Fruit fly (Drosophila melanogaster): ENCODE results near the gene PolD3.

The PolD3 gene

DNA sequence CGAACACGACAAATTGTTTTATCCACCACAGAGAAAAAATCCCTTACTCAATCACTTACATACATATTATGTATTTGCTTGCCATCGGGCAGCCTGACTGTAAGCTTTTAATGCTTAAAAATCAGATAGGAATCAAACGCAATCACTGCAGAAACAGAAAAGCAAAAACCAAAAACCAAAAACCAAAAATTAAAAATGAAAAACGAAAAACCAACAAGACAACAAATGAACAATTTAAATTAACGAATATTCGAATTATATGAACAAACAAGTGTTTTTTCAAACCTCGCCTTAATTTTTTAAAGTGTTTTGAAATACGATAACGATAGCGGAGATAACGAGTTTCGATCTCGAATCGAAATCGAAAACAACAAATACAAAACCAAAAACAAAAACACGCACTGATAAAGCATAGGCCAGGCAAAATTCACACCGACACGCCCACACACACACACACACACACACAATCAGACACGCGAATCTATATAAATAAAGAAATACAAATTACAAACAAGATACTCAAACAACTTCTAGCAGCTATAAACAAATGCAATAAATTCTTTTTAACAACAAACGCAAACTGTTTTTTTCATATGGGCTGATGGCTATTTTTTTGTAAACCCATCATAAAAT, 1.8 kb downstream of the PolD3 start:
- peak; percentile 26 for TF ChIP-seq HLH106 (tag; optimal IDR thresholded peaks at IDR 0.05)
- peak; percentile 42 for TF ChIP-seq ey (GFP tag; optimal IDR thresholded peaks at IDR 0.05)
- no peak for TF ChIP-seq Sp1 (GFP tag; optimal IDR thresholded peaks at IDR 0.05)
- no peak for TF ChIP-seq Rel (GFP tag; optimal IDR thresholded peaks at IDR 0.05)
- peak; percentile 92 for TF ChIP-seq Rel (tag; optimal IDR thresholded peaks at IDR 0.05)
- TF ChIP-seq OdsH (GFP tag; optimal IDR thresholded peaks at IDR 0.05) = peak; percentile 54
- peak; percentile 41 for TF ChIP-seq CG32264 (GFP tag; optimal IDR thresholded peaks at IDR 0.05)
- peak; percentile 39 for TF ChIP-seq psq (GFP tag; optimal IDR thresholded peaks at IDR 0.05)
- TF ChIP-seq Abd-B (GFP tag; optimal IDR thresholded peaks at IDR 0.05) = no peak
- peak in 1 of 2 experiments; percentile 54 for TF ChIP-seq foxo (GFP tag; optimal IDR thresholded peaks at IDR 0.05)
- TF ChIP-seq rgr (GFP tag; optimal IDR thresholded peaks at IDR 0.05) = peak; percentile 42
- TF ChIP-seq sage (GFP tag; optimal IDR thresholded peaks at IDR 0.05) = peak; percentile 30
- TF ChIP-seq usp (GFP tag; optimal IDR thresholded peaks at IDR 0.05) = no peak

DNA sequence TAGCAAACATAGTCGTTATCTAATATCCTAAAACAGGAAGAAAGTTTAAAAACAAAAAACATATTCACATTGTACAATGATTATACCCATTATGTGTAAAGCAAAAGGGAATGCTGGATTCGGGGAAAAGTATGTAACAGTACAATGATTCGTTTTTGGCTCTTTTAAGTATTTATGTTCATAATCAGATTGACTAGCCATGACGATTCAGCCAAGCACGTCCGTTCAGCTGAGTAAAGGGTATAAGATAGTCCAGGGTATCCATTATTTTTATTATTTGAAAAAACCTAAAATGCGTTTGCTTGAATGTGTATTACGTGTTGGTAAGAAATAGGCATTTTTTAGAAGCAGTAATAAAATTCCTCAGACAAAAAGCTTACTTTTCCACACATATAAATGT, 6.4 kb downstream of the PolD3 start:
- no peak for TF ChIP-seq Sp1 (GFP tag; optimal IDR thresholded peaks at IDR 0.05)
- no peak for TF ChIP-seq usp (GFP tag; optimal IDR thresholded peaks at IDR 0.05)
- TF ChIP-seq dsf (GFP tag; optimal IDR thresholded peaks at IDR 0.05; ENCODE audit: borderline replicate concordance) = no peak
- TF ChIP-seq CrebA (GFP tag; optimal IDR thresholded peaks at IDR 0.05; ENCODE audit: borderline replicate concordance) = no peak
- TF ChIP-seq Vsx2 (GFP tag; optimal IDR thresholded peaks at IDR 0.05; ENCODE audit: partially characterized antibody) = no peak
- TF ChIP-seq jim (GFP tag; optimal IDR thresholded peaks at IDR 0.05) = no peak
- TF ChIP-seq pan (optimal IDR thresholded peaks at IDR 0.05) = no peak

- TF ChIP-seq jim (GFP tag; optimal IDR thresholded peaks at IDR 0.05) = no peak
- no peak for TF ChIP-seq tai (GFP tag; optimal IDR thresholded peaks at IDR 0.05)
- no peak for TF ChIP-seq HLH106 (tag; optimal IDR thresholded peaks at IDR 0.05)
- no peak for TF ChIP-seq Hnf4 (GFP tag; optimal IDR thresholded peaks at IDR 0.05)
- no peak for TF ChIP-seq Rel (GFP tag; optimal IDR thresholded peaks at IDR 0.05)
- TF ChIP-seq Rel (tag; optimal IDR thresholded peaks at IDR 0.05) = no peak
- no peak for TF ChIP-seq rgr (GFP tag; optimal IDR thresholded peaks at IDR 0.05)
- no peak for TF ChIP-seq OdsH (GFP tag; optimal IDR thresholded peaks at IDR 0.05)
- TF ChIP-seq CrebA (GFP tag; optimal IDR thresholded peaks at IDR 0.05; ENCODE audit: borderline replicate concordance) = no peak
- no peak for TF ChIP-seq psq (GFP tag; optimal IDR thresholded peaks at IDR 0.05)
- no peak for TF ChIP-seq fru (GFP tag; optimal IDR thresholded peaks at IDR 0.05)
- no peak for TF ChIP-seq Hr83 (GFP tag; optimal IDR thresholded peaks at IDR 0.05; ENCODE audit: poor library complexity, severe bottlenecking)
- no peak for TF ChIP-seq usp (GFP tag; optimal IDR thresholded peaks at IDR 0.05)
- no peak for TF ChIP-seq brk (GFP tag; optimal IDR thresholded peaks at IDR 0.05)
- TF ChIP-seq sv (GFP tag; optimal IDR thresholded peaks at IDR 0.05) = no peak
Observed at dm6 chr2L:15249006-15249513, 7.0 kb downstream of the PolD3 start.

DNA sequence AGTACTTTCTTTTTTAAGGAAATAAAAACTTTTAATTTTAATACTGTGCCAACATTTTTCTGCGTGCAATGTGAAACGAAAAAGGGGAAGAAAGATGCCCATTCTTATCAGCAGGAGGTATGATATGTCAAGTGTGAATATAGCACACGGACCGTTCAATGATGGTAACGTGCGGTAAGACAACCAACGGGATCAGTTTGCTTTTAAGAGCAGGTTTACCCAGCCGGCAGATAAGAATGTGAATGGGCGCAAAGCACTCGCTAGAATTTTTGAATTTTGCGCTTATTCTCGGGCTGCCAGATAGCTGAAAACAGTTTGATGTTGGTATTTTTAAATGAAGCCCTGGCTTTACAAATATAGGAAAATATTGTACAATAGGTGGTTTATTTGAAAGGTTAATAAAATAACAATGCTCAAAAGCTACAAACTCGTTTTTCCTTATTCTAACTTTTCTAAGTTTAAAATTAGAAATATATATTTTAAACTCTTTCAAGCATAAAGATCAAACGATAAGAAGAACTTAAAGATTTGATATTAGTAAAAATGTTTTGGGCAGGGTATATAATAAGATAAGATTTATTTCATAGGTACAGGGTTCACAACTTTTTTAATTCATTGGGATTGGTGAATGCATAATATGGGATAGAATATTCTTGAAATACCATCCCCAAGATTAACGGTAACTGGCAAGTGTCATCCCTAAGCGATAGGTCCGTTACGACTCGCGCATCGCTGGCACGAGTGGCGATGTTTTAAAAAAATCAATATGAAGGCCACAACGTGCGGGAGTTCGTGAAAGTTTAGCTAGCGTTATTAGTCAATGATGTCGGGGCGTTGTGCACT, 7.7 kb downstream of the PolD3 start, which contains the start of gene dao:
dao (plus strand) TSS at position 717 of the 843 bp plus-strand sequence.
- TF ChIP-seq foxo (GFP tag; optimal IDR thresholded peaks at IDR 0.05) (peak in 1 of 2 experiments; percentile 16), HLH106 (tag; optimal IDR thresholded peaks at IDR 0.05) (peak; percentile 6), h (GFP tag; optimal IDR thresholded peaks at IDR 0.05) (peak; percentile 1), sv (GFP tag; optimal IDR thresholded peaks at IDR 0.05) (peak; percentile 31), dsf (GFP tag; optimal IDR thresholded peaks at IDR 0.05; ENCODE audit: borderline replicate concordance) (no peak)

DNA sequence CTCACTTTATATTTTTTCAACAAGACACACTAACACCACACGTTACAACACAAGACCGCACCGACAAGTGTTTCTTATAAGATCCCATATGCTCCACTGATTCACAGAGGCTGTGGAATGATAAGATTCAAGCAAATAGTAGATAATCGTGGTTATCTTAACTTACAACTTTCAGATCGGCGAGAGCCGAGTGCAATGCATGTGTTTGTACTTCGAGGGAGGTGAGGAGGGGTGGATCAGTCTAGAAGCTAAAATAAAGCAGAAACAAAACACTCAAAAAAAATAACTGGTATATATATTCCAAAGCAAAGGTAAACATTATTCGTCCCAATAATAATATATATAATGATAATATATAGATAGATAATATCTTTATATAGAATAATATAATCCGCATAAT, 8.5 kb downstream of the PolD3 start, which contains the start of gene ZnT35C:
ZnT35C (minus strand) TSS at position 101 of the 400 bp plus-strand sequence.
- TF ChIP-seq dsf (GFP tag; optimal IDR thresholded peaks at IDR 0.05; ENCODE audit: borderline replicate concordance) (no peak), Vsx2 (GFP tag; optimal IDR thresholded peaks at IDR 0.05; ENCODE audit: partially characterized antibody) (no peak), Abd-B (GFP tag; optimal IDR thresholded peaks at IDR 0.05) (no peak), brk (GFP tag; optimal IDR thresholded peaks at IDR 0.05) (no peak), h (GFP tag; optimal IDR thresholded peaks at IDR 0.05) (no peak), CG32264 (GFP tag; optimal IDR thresholded peaks at IDR 0.05) (no peak), Sp1 (GFP tag; optimal IDR thresholded peaks at IDR 0.05) (no peak)
